Worm (Caenorhabditis elegans): Measurements from ENCODE around the gene otpl-4.

Gene otpl-4

DNA sequence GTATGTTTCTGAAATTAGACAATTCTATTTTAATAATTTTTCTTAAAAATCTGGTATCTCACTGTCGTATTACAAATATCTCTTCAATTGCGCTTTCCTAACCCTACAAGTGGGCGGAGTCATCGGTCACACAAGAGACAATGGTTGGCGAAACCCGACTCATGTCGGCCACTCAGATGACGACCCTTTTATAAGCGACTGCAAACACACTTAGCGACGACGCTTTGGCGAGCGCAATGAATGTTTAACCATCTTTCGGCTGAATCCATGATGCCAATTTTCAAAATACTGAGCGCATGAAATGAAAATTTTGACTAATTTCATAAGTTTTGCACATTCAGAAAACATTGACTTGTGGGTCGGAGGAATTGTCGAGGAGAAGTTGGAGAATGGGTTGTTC is 36.8 kb upstream of the otpl-4 start:
- TF ChIP-seq pha-2 (tag; optimal IDR thresholded peaks at IDR 0.05) = peak; percentile 96
- TF ChIP-seq hlh-13 (GFP tag; optimal IDR thresholded peaks at IDR 0.05) = peak; percentile 99
- TF ChIP-seq lin-11 (tag; optimal IDR thresholded peaks at IDR 0.05) = peak; percentile 96
- peak; percentile 100 for TF ChIP-seq ceh-24 (tag; optimal IDR thresholded peaks at IDR 0.05)
- TF ChIP-seq unc-3 (GFP tag; conservative IDR thresholded peaks at IDR 0.05) = peak; percentile 99
- peak; percentile 98 for TF ChIP-seq unc-3 (tag; optimal IDR thresholded peaks at IDR 0.05)
- peak; percentile 98 for TF ChIP-seq che-1 (tag; optimal IDR thresholded peaks at IDR 0.05)
- TF ChIP-seq madf-2 (tag; optimal IDR thresholded peaks at IDR 0.05) = peak; percentile 99
- TF ChIP-seq tbx-7 (tag; optimal IDR thresholded peaks at IDR 0.05) = peak; percentile 73
- peak; percentile 98 for TF ChIP-seq eyg-1 (tag; optimal IDR thresholded peaks at IDR 0.05)
- peak; percentile 92 for TF ChIP-seq zip-5 (tag; optimal IDR thresholded peaks at IDR 0.05)
- peak; percentile 95 for TF ChIP-seq K09A11.1 (tag; optimal IDR thresholded peaks at IDR 0.05; ENCODE audit: insufficient read depth)
- peak; percentile 89 for TF ChIP-seq unc-42 (tag; optimal IDR thresholded peaks at IDR 0.05)
- TF ChIP-seq ceh-30 (tag; optimal IDR thresholded peaks at IDR 0.05) = peak; percentile 98
- TF ChIP-seq C38D4.7 (GFP tag; optimal IDR thresholded peaks at IDR 0.05) = peak; percentile 97
- TF ChIP-seq pat-9 (tag; optimal IDR thresholded peaks at IDR 0.05) = peak; percentile 99
- TF ChIP-seq npax-4 (tag; optimal IDR thresholded peaks at IDR 0.05) = peak; percentile 98
- TF ChIP-seq unc-86 (tag; optimal IDR thresholded peaks at IDR 0.05) = peak; percentile 99
- peak; percentile 97 for TF ChIP-seq ceh-31 (tag; optimal IDR thresholded peaks at IDR 0.05)
- peak; percentile 98 for TF ChIP-seq ttx-3 (tag; optimal IDR thresholded peaks at IDR 0.05)
- TF ChIP-seq ceh-14 (tag; optimal IDR thresholded peaks at IDR 0.05) = peak; percentile 99
- peak; percentile 96 for TF ChIP-seq C08G9.2 (tag; optimal IDR thresholded peaks at IDR 0.05)
- peak; percentile 96 for TF ChIP-seq elt-4 (tag; optimal IDR thresholded peaks at IDR 0.05)
- peak; percentile 89 for TF ChIP-seq nfya-1 (tag; optimal IDR thresholded peaks at IDR 0.05)
- peak; percentile 93 for TF ChIP-seq sdc-2 (tag; optimal IDR thresholded peaks at IDR 0.05)
- peak; percentile 98 for TF ChIP-seq fax-1 (tag; optimal IDR thresholded peaks at IDR 0.05)
- peak; percentile 18 for TF ChIP-seq pax-1 (tag; optimal IDR thresholded peaks at IDR 0.05)
- peak; percentile 97 for TF ChIP-seq hlh-8 (tag; optimal IDR thresholded peaks at IDR 0.05)
- TF ChIP-seq ceh-2 (tag; optimal IDR thresholded peaks at IDR 0.05) = peak; percentile 99
- peak; percentile 98 for TF ChIP-seq ref-2 (tag; optimal IDR thresholded peaks at IDR 0.05)
- TF ChIP-seq ceh-19 (GFP tag; optimal IDR thresholded peaks at IDR 0.05) = peak; percentile 99
- peak; percentile 83 for TF ChIP-seq odd-2 (tag; optimal IDR thresholded peaks at IDR 0.05)
- TF ChIP-seq fkh-6 (tag; optimal IDR thresholded peaks at IDR 0.05) = peak; percentile 98
- TF ChIP-seq dmd-4 (tag; optimal IDR thresholded peaks at IDR 0.05; ENCODE audit: borderline replicate concordance) = peak; percentile 99
- TF ChIP-seq hlh-30 (tag; optimal IDR thresholded peaks at IDR 0.05; ENCODE audit: insufficient read depth) = peak; percentile 77
- peak; percentile 99 for TF ChIP-seq Y22D7AL.16 (tag; optimal IDR thresholded peaks at IDR 0.05)
- TF ChIP-seq ceh-9 (tag; optimal IDR thresholded peaks at IDR 0.05) = peak; percentile 99
- peak; percentile 99 for TF ChIP-seq ztf-16 (tag; optimal IDR thresholded peaks at IDR 0.05)
- TF ChIP-seq fkh-10 (GFP tag; optimal IDR thresholded peaks at IDR 0.05) = peak; percentile 95
- TF ChIP-seq mec-3 (tag; optimal IDR thresholded peaks at IDR 0.05; ENCODE audit: borderline replicate concordance) = peak; percentile 99
- peak; percentile 95 for TF ChIP-seq ceh-18 (tag; optimal IDR thresholded peaks at IDR 0.05)
- TF ChIP-seq ama-1 (optimal IDR thresholded peaks at IDR 0.05) = no peak
- peak; percentile 97 for TF ChIP-seq rnt-1 (tag; optimal IDR thresholded peaks at IDR 0.05)
- TF ChIP-seq ceh-34 (tag; optimal IDR thresholded peaks at IDR 0.05) = peak; percentile 98
- TF ChIP-seq pag-3 (tag; optimal IDR thresholded peaks at IDR 0.05; ENCODE audit: borderline replicate concordance) = peak; percentile 98
- TF ChIP-seq hlh-15 (tag; optimal IDR thresholded peaks at IDR 0.05) = peak; percentile 99
- TF ChIP-seq K02D7.2 (tag; optimal IDR thresholded peaks at IDR 0.05) = peak; percentile 99
- peak; percentile 99 for TF ChIP-seq ceh-48 (tag; optimal IDR thresholded peaks at IDR 0.05)
- peak; percentile 96 for TF ChIP-seq ets-4 (tag; optimal IDR thresholded peaks at IDR 0.05)
- TF ChIP-seq F13H6.1 (tag; optimal IDR thresholded peaks at IDR 0.05) = peak; percentile 99
- peak; percentile 99 for TF ChIP-seq T23F11.4 (GFP tag; optimal IDR thresholded peaks at IDR 0.05)
- TF ChIP-seq ceh-22 (tag; optimal IDR thresholded peaks at IDR 0.05) = peak; percentile 79
- TF ChIP-seq ahr-1 (tag; optimal IDR thresholded peaks at IDR 0.05) = peak; percentile 98

All from whole organism, late embryonic.